Fruit fly (Drosophila melanogaster) whole organism, wandering third instar larva: ENCODE results near the gene Lk6.

Experiments
- Abd-B ChIP-seq: fragments of >200 bp; optimal IDR thresholded peaks from 2 replicates; lab custom pipeline; 2017; ENCODE audit warnings: missing biosample characterization, missing genetic modification characterization
- CG32264 ChIP-seq: fragments of 200-800 bp; sonication (Bioruptor generic); optimal IDR thresholded peaks from 2 replicates; lab custom pipeline; 2016; ENCODE audit warnings: missing biosample characterization, missing genetic modification characterization
- CG9705 ChIP-seq: fragments of 200-800 bp; sonication (Bioruptor generic); optimal IDR thresholded peaks from 2 replicates; lab custom pipeline; 2018; ENCODE audit warnings: missing biosample characterization, mild to moderate bottlenecking, missing genetic modification characterization
- CrebA ChIP-seq: fragments of 200-800 bp; sonication (Bioruptor generic); optimal IDR thresholded peaks from 2 replicates; lab custom pipeline; 2016; ENCODE audit warnings: missing biosample characterization, mild to moderate bottlenecking, missing genetic modification characterization, borderline replicate concordance
- Dfd ChIP-seq: fragments of >200 bp; optimal IDR thresholded peaks from 2 replicates; lab custom pipeline; 2017; ENCODE audit warnings: missing biosample characterization, missing genetic modification characterization
- Dif ChIP-seq: fragments of 200-275, 200-300 bp; sonication (Bioruptor generic); optimal IDR thresholded peaks from 2 replicates; lab custom pipeline; 2018; ENCODE audit warnings: missing biosample characterization, missing genetic modification characterization; ENCODE audit not compliant: partially characterized antibody
- GATAd ChIP-seq: sonication (Bioruptor generic); optimal IDR thresholded peaks from 2 replicates; lab custom pipeline; 2016; ENCODE audit warnings: missing biosample characterization, missing genetic modification characterization
- HLH106 ChIP-seq: fragments of 200-800 bp; optimal IDR thresholded peaks from 3 replicates; lab custom pipeline; 2019; ENCODE audit warnings: missing biosample characterization, mild to moderate bottlenecking, missing genetic modification characterization, moderate library complexity
- Hnf4 ChIP-seq: fragments of 200-800 bp; sonication (Bioruptor generic); optimal IDR thresholded peaks from 2 replicates; lab custom pipeline; 2016; ENCODE audit warnings: missing biosample characterization, mild to moderate bottlenecking, missing genetic modification characterization
- Hr78 ChIP-seq: fragments of >200 bp; optimal IDR thresholded peaks from 2 replicates; lab custom pipeline; 2017; ENCODE audit warnings: missing biosample characterization, missing genetic modification characterization
- Hr83 ChIP-seq: fragments of 200-300 bp; sonication (Bioruptor generic); optimal IDR thresholded peaks from 2 replicates; lab custom pipeline; 2016; ENCODE audit warnings: missing biosample characterization, mild to moderate bottlenecking, missing genetic modification characterization, moderate library complexity; ENCODE audit not compliant: poor library complexity, severe bottlenecking
- Mio ChIP-seq: sonication (Bioruptor generic); optimal IDR thresholded peaks from 2 replicates; lab custom pipeline; 2016; ENCODE audit warnings: missing biosample characterization, missing genetic modification characterization
- Myc ChIP-seq: fragments of >200 bp; optimal IDR thresholded peaks from 2 replicates; lab custom pipeline; 2017
- N ChIP-seq: fragments of >200 bp; optimal IDR thresholded peaks from 2 replicates; lab custom pipeline; 2018; ENCODE audit warnings: missing biosample characterization, missing external identifiers, missing genetic modification characterization
- OdsH ChIP-seq: fragments of 200-800 bp; sonication (Bioruptor generic); optimal IDR thresholded peaks from 2 replicates; lab custom pipeline; 2016; ENCODE audit warnings: missing biosample characterization, mild to moderate bottlenecking, missing genetic modification characterization
- Rel ChIP-seq, 2 experiments: fragments of 200-800 bp; sonication (Bioruptor generic) in 1 of 2; optimal IDR thresholded peaks; 2 replicates in 1 of 2; 3 replicates in 1 of 2; lab custom pipeline; 2016 to 2019; ENCODE audit warnings: mild to moderate bottlenecking in 2 of 2, missing biosample characterization in 2 of 2, missing genetic modification characterization in 2 of 2, moderate library complexity in 1 of 2
- Sp1 ChIP-seq: fragments of 200-800 bp; sonication (Bioruptor generic); optimal IDR thresholded peaks from 3 replicates; lab custom pipeline; 2019; ENCODE audit warnings: missing biosample characterization, mild to moderate bottlenecking, missing genetic modification characterization, moderate library complexity
- Vsx2 ChIP-seq: fragments of 200-300, 225-300 bp; sonication (Bioruptor generic); optimal IDR thresholded peaks from 2 replicates; lab custom pipeline; 2018; ENCODE audit warnings: missing biosample characterization, missing genetic modification characterization; ENCODE audit not compliant: partially characterized antibody
- dl ChIP-seq, 2 experiments: fragments of 175-275, 200-275 bp in 1 of 2; fragments of 200-275 bp in 1 of 2; sonication (Bioruptor generic); optimal IDR thresholded peaks; lab custom pipeline; 2018; ENCODE audit warnings: mild to moderate bottlenecking in 2 of 2, missing biosample characterization in 2 of 2, missing genetic modification characterization in 2 of 2, moderate library complexity in 2 of 2; ENCODE audit not compliant: partially characterized antibody in 2 of 2, insufficient read depth in 1 of 2
- dmrt93B ChIP-seq: fragments of 200-800 bp; sonication (Bioruptor generic); optimal IDR thresholded peaks from 2 replicates; lab custom pipeline; 2018; ENCODE audit warnings: missing biosample characterization, mild to moderate bottlenecking, missing genetic modification characterization
- dsf ChIP-seq: sonication (Bioruptor generic); optimal IDR thresholded peaks from 2 replicates; lab custom pipeline; 2016; ENCODE audit warnings: missing biosample characterization, missing genetic modification characterization, borderline replicate concordance
- ey ChIP-seq: fragments of 200-800 bp; sonication (Bioruptor generic); optimal IDR thresholded peaks from 2 replicates; lab custom pipeline; 2016; ENCODE audit warnings: missing biosample characterization, missing genetic modification characterization
- foxo ChIP-seq, 2 experiments: fragments of 200-800 bp; sonication (Bioruptor generic); optimal IDR thresholded peaks; 2 replicates in 1 of 2; 3 replicates in 1 of 2; lab custom pipeline; 2016 to 2017; ENCODE audit warnings: missing biosample characterization in 2 of 2, missing genetic modification characterization in 2 of 2
- fru ChIP-seq: fragments of 200-800 bp; sonication (Bioruptor generic); optimal IDR thresholded peaks from 3 replicates; lab custom pipeline; 2016; ENCODE audit warnings: missing biosample characterization, mild to moderate bottlenecking, missing genetic modification characterization
- h ChIP-seq: fragments of 200-800 bp; sonication (Bioruptor generic); optimal IDR thresholded peaks from 3 replicates; lab custom pipeline; 2016; ENCODE audit warnings: missing biosample characterization, mild to moderate bottlenecking, missing genetic modification characterization
- lola ChIP-seq: fragments of >200 bp; optimal IDR thresholded peaks from 2 replicates; lab custom pipeline; 2017; ENCODE audit warnings: missing biosample characterization, missing genetic modification characterization
- pan ChIP-seq: fragments of >200 bp; optimal IDR thresholded peaks from 2 replicates; lab custom pipeline; 2017
- rgr ChIP-seq: fragments of 200-800 bp; sonication (Bioruptor generic); optimal IDR thresholded peaks from 3 replicates; lab custom pipeline; 2016; ENCODE audit warnings: missing biosample characterization, mild to moderate bottlenecking, missing genetic modification characterization
- tai ChIP-seq: sonication (Bioruptor generic); optimal IDR thresholded peaks from 2 replicates; lab custom pipeline; 2016; ENCODE audit warnings: missing biosample characterization, missing genetic modification characterization
- usp ChIP-seq: fragments of >200 bp; optimal IDR thresholded peaks from 2 replicates; lab custom pipeline; 2017; ENCODE audit warnings: missing biosample characterization, missing genetic modification characterization
- woc ChIP-seq: sonication (Bioruptor generic); optimal IDR thresholded peaks from 2 replicates; lab custom pipeline; 2016; ENCODE audit warnings: missing biosample characterization, mild to moderate bottlenecking, missing genetic modification characterization

The Lk6 gene

dm6 chr3R:11741730-11742203 is 22.5 kb downstream of the Lk6 start, which contains the start of the genes Blm and CG14722:
TSS of gene Blm (minus strand) at chr3R:11741783.
TSS of gene CG14722 (plus strand) at chr3R:11741890.
- no peak for TF ChIP-seq dsf (GFP tag; lab: Kevin White, UChicago)
- no peak for TF ChIP-seq h (GFP tag; lab: Kevin White, UChicago)
- TF ChIP-seq rgr (GFP tag; lab: Kevin White, UChicago), result no peak
- TF ChIP-seq Hr78 (GFP tag; lab: Kevin White, UChicago), result no peak
- no peak for TF ChIP-seq GATAd (GFP tag; lab: Kevin White, UChicago)
- TF ChIP-seq ey, result no peak
- no peak for TF ChIP-seq Dfd (GFP tag; lab: Kevin White, UChicago)
- no peak for TF ChIP-seq dmrt93B (GFP tag; lab: Kevin White, UChicago)
- no peak for TF ChIP-seq lola (GFP tag; lab: Kevin White, UChicago)
- TF ChIP-seq Rel (GFP tag; optimal IDR thresholded peaks at IDR 0.05; lab: Kevin White, UChicago), result no peak
- TF ChIP-seq Rel (tag; optimal IDR thresholded peaks at IDR 0.05; lab: Kevin White, UChicago), result peak; percentile 1
- no peak for TF ChIP-seq CrebA (GFP tag; lab: Kevin White, UChicago)
- TF ChIP-seq usp (GFP tag; lab: Kevin White, UChicago), result no peak
- no peak for TF ChIP-seq woc (GFP tag; lab: Kevin White, UChicago)
- TF ChIP-seq Sp1, result no peak
- peak; percentile 73 for TF ChIP-seq Myc (lab: Kevin White, UChicago)
- no peak for TF ChIP-seq Hnf4 (GFP tag; lab: Kevin White, UChicago)

dm6 chr3R:11735337-11735736 is 28.9 kb downstream of the Lk6 start, which contains the start of gene CG14721:
TSS of gene CG14721 (plus strand) at chr3R:11735447.
- no peak for TF ChIP-seq Dfd (GFP tag; lab: Kevin White, UChicago)
- peak; percentile 6 for TF ChIP-seq ey
- TF ChIP-seq, all 38 proteins: peak for 1

dm6 chr3R:11721593-11721992 is 42.7 kb downstream of the Lk6 start, which contains the start of gene CG12594:
TSS of gene CG12594 (plus strand) at chr3R:11721734.
- no peak for TF ChIP-seq Mio (GFP tag; lab: Kevin White, UChicago)
- no peak for TF ChIP-seq foxo (GFP tag; optimal IDR thresholded peaks at IDR 0.05; lab: Kevin White, UChicago)
- no peak for TF ChIP-seq rgr (GFP tag; lab: Kevin White, UChicago)

dm6 chr3R:11711376-11711775 is 52.9 kb downstream of the Lk6 start, which contains the start of gene CG14720:
TSS of gene CG14720 (plus strand) at chr3R:11711676.
- TF ChIP-seq Rel (GFP tag; optimal IDR thresholded peaks at IDR 0.05; lab: Kevin White, UChicago) (no peak), Rel (tag; optimal IDR thresholded peaks at IDR 0.05; lab: Kevin White, UChicago) (no peak), woc (GFP tag; lab: Kevin White, UChicago) (no peak), dl (GFP tag; optimal IDR thresholded peaks at IDR 0.05; lab: Kevin White, UChicago; ENCODE audit: insufficient read depth in 1 of 2, partially characterized antibody in 2 of 2) (no peak), fru (GFP tag; lab: Kevin White, UChicago) (no peak), CG32264 (GFP tag; lab: Kevin White, UChicago) (no peak), Hr78 (GFP tag; lab: Kevin White, UChicago) (no peak), h (GFP tag; lab: Kevin White, UChicago) (no peak), Sp1 (no peak), lola (GFP tag; lab: Kevin White, UChicago) (no peak), Vsx2 (GFP tag; lab: Kevin White, UChicago) (no peak), GATAd (GFP tag; lab: Kevin White, UChicago) (no peak), usp (GFP tag; lab: Kevin White, UChicago) (no peak), HLH106 (tag; lab: Kevin White, UChicago) (no peak), Abd-B (GFP tag; lab: Kevin White, UChicago) (no peak), N (GFP tag; lab: Kevin White, UChicago) (no peak), OdsH (GFP tag; lab: Kevin White, UChicago) (no peak)

dm6 chr3R:11703730-11704129 is 60.5 kb downstream of the Lk6 start, which contains the start of gene I-t:
TSS of gene I-t (plus strand) at chr3R:11704030.
- TF ChIP-seq Hr83 (GFP tag; lab: Kevin White, UChicago), result no peak
- TF ChIP-seq tai (GFP tag; lab: Kevin White, UChicago), result no peak
- TF ChIP-seq CG9705 (GFP tag; lab: Kevin White, UChicago), result no peak
- TF ChIP-seq Abd-B (GFP tag; lab: Kevin White, UChicago), result no peak
- no peak for TF ChIP-seq Dif (GFP tag; lab: Kevin White, UChicago)
- TF ChIP-seq rgr (GFP tag; lab: Kevin White, UChicago), result no peak
- TF ChIP-seq dl (GFP tag; optimal IDR thresholded peaks at IDR 0.05; lab: Kevin White, UChicago; ENCODE audit: insufficient read depth in 1 of 2, partially characterized antibody in 2 of 2), result no peak
- TF ChIP-seq HLH106 (tag; lab: Kevin White, UChicago), result no peak
- no peak for TF ChIP-seq Myc (lab: Kevin White, UChicago)
- TF ChIP-seq pan (lab: Kevin White, UChicago), result no peak
